Worm (Caenorhabditis elegans) whole organism, L1 larva: ENCODE data around the gene acr-23.

ENCODE experiments used
- C34B4.2 ChIP-seq: sonication (generic microtip); optimal IDR thresholded peaks from 2 replicates; lab custom pipeline; 2017; ENCODE audit warnings: mild to moderate bottlenecking, missing genetic modification characterization, missing compliant biosample characterization
- Y116A8C.19 ChIP-seq: sonication (generic microtip); optimal IDR thresholded peaks from 2 replicates; lab custom pipeline; 2016; ENCODE audit warnings: missing compliant biosample characterization, missing genetic modification characterization, borderline replicate concordance
- aha-1 ChIP-seq: fragments of 150-350 bp; optimal IDR thresholded peaks from 2 replicates; lab custom pipeline; 2014; ENCODE audit warnings: missing biosample characterization, missing genetic modification characterization
- blmp-1 ChIP-seq: fragments of 150-350 bp; optimal IDR thresholded peaks from 2 replicates; lab custom pipeline; 2014; ENCODE audit warnings: missing biosample characterization, missing genetic modification characterization
- ceh-8 ChIP-seq: fragments of 200-800 bp; sonication (Bioruptor generic); optimal IDR thresholded peaks from 2 replicates; lab custom pipeline; 2018; ENCODE audit warnings: mild to moderate bottlenecking, missing genetic modification characterization, moderate library complexity, missing compliant biosample characterization
- ceh-82 ChIP-seq, 3 experiments: fragments of 150-350 bp in 1 of 3; sonication (generic microtip) in 2 of 3; optimal IDR thresholded peaks; 2 replicates each; lab custom pipeline; 2014 to 2017; ENCODE audit warnings: missing biosample characterization in 3 of 3, missing genetic modification characterization in 3 of 3
- dpl-1 ChIP-seq, 3 experiments: fragments of 150-350 bp in 2 of 3; sonication (generic microtip) in 1 of 3; optimal IDR thresholded peaks; 2 replicates each; lab custom pipeline; 2014 to 2017; ENCODE audit warnings: missing biosample characterization in 3 of 3, missing genetic modification characterization in 3 of 3, missing genetic modification reagents in 3 of 3
- dsc-1 ChIP-seq: sonication (generic microtip); optimal IDR thresholded peaks from 2 replicates; lab custom pipeline; 2016; ENCODE audit warnings: mild to moderate bottlenecking, missing genetic modification characterization, missing compliant biosample characterization
- efl-1 ChIP-seq, 4 experiments: fragments of 150-350 bp; optimal IDR thresholded peaks in 3 of 4; peaks in 1 of 4; 1 replicate in 1 of 4; 2 replicates in 3 of 4; lab custom pipeline; 2014; ENCODE audit warnings: missing biosample characterization in 2 of 4, missing genetic modification characterization in 2 of 4, missing genetic modification reagents in 2 of 4
- efl-3 ChIP-seq: fragments of 200-800 bp; sonication (Bioruptor generic); optimal IDR thresholded peaks from 2 replicates; lab custom pipeline; 2018; ENCODE audit warnings: mild to moderate bottlenecking, missing genetic modification characterization, missing compliant biosample characterization
- egl-13 ChIP-seq: sonication (generic microtip); optimal IDR thresholded peaks from 2 replicates; lab custom pipeline; 2016; ENCODE audit warnings: missing genotype, missing genetic modification reagents, missing genetic modification characterization, missing compliant biosample characterization
- egl-27 ChIP-seq, 2 experiments: fragments of 150-350 bp in 1 of 2; sonication (generic microtip); optimal IDR thresholded peaks; 3 replicates each; lab custom pipeline; 2017 to 2018; ENCODE audit warnings: missing biosample characterization in 2 of 2, missing genetic modification characterization in 2 of 2, missing genetic modification reagents in 2 of 2
- elt-2 ChIP-seq: sonication (generic microtip); optimal IDR thresholded peaks from 2 replicates; lab custom pipeline; 2016; ENCODE audit warnings: missing genetic modification characterization, mild to moderate bottlenecking, inconsistent platforms, missing compliant biosample characterization, missing genetic modification reagents
- ets-5 ChIP-seq: fragments of 200-800 bp; sonication (Bioruptor generic); IDR thresholded peaks from 2 replicates; pipeline ENCODE4 v1.3.6; 2022; ENCODE audit warnings: missing genetic modification characterization, missing compliant biosample characterization
- fkh-8 ChIP-seq: sonication (generic microtip); optimal IDR thresholded peaks from 2 replicates; lab custom pipeline; 2016; ENCODE audit warnings: mild to moderate bottlenecking, missing genetic modification characterization, missing compliant biosample characterization
- grh-1 ChIP-seq: fragments of 200-800 bp; sonication (Bioruptor generic); IDR thresholded peaks from 2 replicates; pipeline ENCODE4 v1.3.6; 2022; ENCODE audit warnings: missing genetic modification reagents, missing genetic modification characterization, missing compliant biosample characterization
- irx-1 ChIP-seq: sonication (generic microtip); optimal IDR thresholded peaks from 2 replicates; lab custom pipeline; 2016; ENCODE audit warnings: missing genetic modification characterization, missing compliant biosample characterization
- jun-1 ChIP-seq: fragments of 150-350 bp; optimal IDR thresholded peaks from 2 replicates; lab custom pipeline; 2014; ENCODE audit warnings: missing biosample characterization, missing genetic modification reagents, missing genetic modification characterization
- lin-14 ChIP-seq: fragments of 200-800 bp; sonication (Bioruptor generic); optimal IDR thresholded peaks from 2 replicates; lab custom pipeline; 2018; ENCODE audit warnings: mild to moderate bottlenecking, missing genetic modification characterization, moderate library complexity, missing compliant biosample characterization
- lin-35 ChIP-seq, 2 experiments: fragments of 150-350 bp; optimal IDR thresholded peaks; 2 replicates each; lab custom pipeline; 2014; ENCODE audit warnings: missing biosample characterization in 2 of 2, missing genetic modification characterization in 2 of 2, missing genetic modification reagents in 2 of 2
- lin-39 ChIP-seq: fragments of 150-350 bp; optimal IDR thresholded peaks from 2 replicates; lab custom pipeline; 2014; ENCODE audit warnings: missing biosample characterization, missing genetic modification reagents, missing genetic modification characterization
- lir-3 ChIP-seq: sonication (generic microtip); optimal IDR thresholded peaks from 2 replicates; lab custom pipeline; 2016; ENCODE audit warnings: mild to moderate bottlenecking, missing genetic modification characterization, moderate library complexity, missing compliant biosample characterization; ENCODE audit not compliant: poor library complexity
- lsy-2 ChIP-seq, 2 experiments: fragments of 150-350 bp; optimal IDR thresholded peaks; 2 replicates each; lab custom pipeline; 2014; ENCODE audit warnings: missing biosample characterization in 2 of 2, missing genetic modification characterization in 2 of 2
- mdl-1 ChIP-seq, 2 experiments: fragments of 150-350 bp; optimal IDR thresholded peaks; 2 replicates each; lab custom pipeline; 2014 to 2017; ENCODE audit warnings: missing biosample characterization in 2 of 2, missing genetic modification characterization in 2 of 2, inconsistent platforms in 1 of 2
- mef-2 ChIP-seq: fragments of 150-350 bp; optimal IDR thresholded peaks from 2 replicates; lab custom pipeline; 2014; ENCODE audit warnings: missing biosample characterization, missing genetic modification characterization
- mep-1 ChIP-seq: fragments of 150-350 bp; optimal IDR thresholded peaks from 2 replicates; lab custom pipeline; 2014; ENCODE audit warnings: missing biosample characterization, missing genetic modification characterization
- nhr-19 ChIP-seq: fragments of 200-800 bp; sonication (Bioruptor generic); conservative IDR thresholded peaks from 2 replicates; pipeline ENCODE4 v1.3.6; 2022; ENCODE audit warnings: missing genetic modification characterization, missing compliant biosample characterization
- nhr-20 ChIP-seq: sonication (generic microtip); optimal IDR thresholded peaks from 2 replicates; lab custom pipeline; 2016; ENCODE audit warnings: mild to moderate bottlenecking, missing genetic modification characterization, missing compliant biosample characterization
- nhr-237 ChIP-seq: fragments of 150-350 bp; optimal IDR thresholded peaks from 2 replicates; lab custom pipeline; 2014; ENCODE audit warnings: missing biosample characterization, missing genetic modification characterization
- nhr-28 ChIP-seq: fragments of 150-350 bp; optimal IDR thresholded peaks from 2 replicates; lab custom pipeline; 2014; ENCODE audit warnings: missing biosample characterization, missing genetic modification characterization
- nhr-71 ChIP-seq: sonication (generic microtip); optimal IDR thresholded peaks from 2 replicates; lab custom pipeline; 2016; ENCODE audit warnings: mild to moderate bottlenecking, missing genetic modification characterization, moderate library complexity, missing compliant biosample characterization
- nhr-77 ChIP-seq: fragments of 150-350 bp; optimal IDR thresholded peaks from 2 replicates; lab custom pipeline; 2014; ENCODE audit warnings: missing biosample characterization, missing genetic modification characterization
- nhr-85 ChIP-seq: sonication (generic microtip); peaks from one replicate; lab custom pipeline; 2016; ENCODE audit warnings: missing genetic modification characterization, inconsistent platforms, missing compliant biosample characterization
- nhr-90 ChIP-seq: sonication (generic microtip); optimal IDR thresholded peaks from 2 replicates; lab custom pipeline; 2016; ENCODE audit warnings: mild to moderate bottlenecking, missing genetic modification characterization, missing compliant biosample characterization; ENCODE audit not compliant: poor library complexity
- pag-3 ChIP-seq: sonication (generic microtip); optimal IDR thresholded peaks from 2 replicates; lab custom pipeline; 2017; ENCODE audit warnings: missing genetic modification characterization, mild to moderate bottlenecking, missing compliant biosample characterization, antibody characterized with exemption, borderline replicate concordance; ENCODE audit not compliant: insufficient read depth
- skn-1 ChIP-seq: fragments of 150-350 bp; optimal IDR thresholded peaks from 2 replicates; lab custom pipeline; 2014; ENCODE audit warnings: missing biosample characterization, missing genetic modification characterization
- snu-23 ChIP-seq: sonication (generic microtip); optimal IDR thresholded peaks from 2 replicates; lab custom pipeline; 2016; ENCODE audit warnings: missing genetic modification characterization, missing compliant biosample characterization
- sup-37 ChIP-seq: fragments of 200-800 bp; sonication (Bioruptor generic); optimal IDR thresholded peaks from 2 replicates; lab custom pipeline; 2018; ENCODE audit warnings: mild to moderate bottlenecking, missing genetic modification characterization, missing compliant biosample characterization
- swsn-7 ChIP-seq: sonication (generic microtip); optimal IDR thresholded peaks from 2 replicates; lab custom pipeline; 2016; ENCODE audit warnings: missing genetic modification characterization, missing compliant biosample characterization
- unc-62 ChIP-seq: fragments of 150-350 bp; optimal IDR thresholded peaks from 2 replicates; lab custom pipeline; 2014; ENCODE audit warnings: missing biosample characterization, missing genetic modification reagents, missing genetic modification characterization
- xbp-1 ChIP-seq: sonication (generic microtip); optimal IDR thresholded peaks from 2 replicates; lab custom pipeline; 2016; ENCODE audit warnings: missing genetic modification characterization, missing compliant biosample characterization

acr-23 gene

ce11 chrV:3644193-3644693 is 15.1 kb downstream of the acr-23 start, which contains the start of gene F59B1.8:
TSS of gene F59B1.8 (minus strand) at chrV:3644243.
- TF ChIP-seq xbp-1 (tag; lab: Kevin White, UChicago) (peak; percentile 12), unc-62 (no peak), ets-5 (GFP tag; lab: Robert Waterston, UW) (no peak), nhr-85 (tag; lab: Kevin White, UChicago) (peak; percentile 82), lir-3 (tag; lab: Kevin White, UChicago) (no peak), dsc-1 (no peak), nhr-77 (tag; lab: Kevin White, UChicago) (peak; percentile 20), elt-2 (tag; lab: Kevin White, UChicago) (peak; percentile 72), lin-14 (GFP tag; lab: Kevin White, UChicago) (peak; percentile 78), nhr-71 (peak; percentile 69), nhr-20 (tag; lab: Kevin White, UChicago) (peak; percentile 86), aha-1 (tag; lab: Kevin White, UChicago) (no peak), swsn-7 (tag; lab: Kevin White, UChicago) (peak; percentile 27), egl-27 (tag; optimal IDR thresholded peaks at IDR 0.05; lab: Kevin White, UChicago) (peak in 1 of 2 experiments; percentile 3), C34B4.2 (tag; lab: Kevin White, UChicago) (no peak), snu-23 (GFP tag; lab: Kevin White, UChicago) (peak; percentile 55), ceh-82 (tag; optimal IDR thresholded peaks at IDR 0.05; lab: Kevin White, UChicago) (peak in 2 of 3 experiments; percentile 7 to 36), egl-13 (no peak), irx-1 (tag; lab: Kevin White, UChicago) (no peak), efl-1 (optimal IDR thresholded peaks at IDR 0.05; lab: Kevin White, UChicago) (peak in 1 of 2 experiments; percentile 14), efl-1 (GFP tag; optimal IDR thresholded peaks at IDR 0.05 in 1 of 2; lab: Kevin White, UChicago) (peak; percentile 0 to 74), Y116A8C.19 (tag; lab: Kevin White, UChicago) (no peak), nhr-237 (tag; lab: Kevin White, UChicago) (peak; percentile 44), grh-1 (no peak), mep-1 (tag; lab: Kevin White, UChicago) (no peak), blmp-1 (tag; lab: Kevin White, UChicago) (peak; percentile 24), sup-37 (GFP tag; lab: Kevin White, UChicago) (no peak), lsy-2 (tag; optimal IDR thresholded peaks at IDR 0.05; lab: Kevin White, UChicago) (peak in 1 of 2 experiments; percentile 15), lin-35 (GFP tag; optimal IDR thresholded peaks at IDR 0.05; lab: Kevin White, UChicago) (peak in 1 of 2 experiments; percentile 71), fkh-8 (no peak), lin-39 (tag; lab: Kevin White, UChicago) (no peak), nhr-90 (tag; lab: Kevin White, UChicago) (peak; percentile 53), mef-2 (no peak), pag-3 (tag; lab: Kevin White, UChicago) (no peak), nhr-28 (tag; lab: Kevin White, UChicago) (no peak), efl-3 (no peak), mdl-1 (tag; optimal IDR thresholded peaks at IDR 0.05; lab: Kevin White, UChicago) (peak in 1 of 2 experiments; percentile 29), dpl-1 (GFP tag; optimal IDR thresholded peaks at IDR 0.05; lab: Kevin White, UChicago) (peak in 2 of 3 experiments; percentile 17 to 22), jun-1 (tag; lab: Kevin White, UChicago) (peak; percentile 18), skn-1 (tag; lab: Kevin White, UChicago) (peak; percentile 15), ceh-8 (no peak), nhr-19 (peak; percentile 53)
